Fruit fly (Drosophila melanogaster) whole organism, embryonic: ENCODE results near the gene CG17105.

Experiments
- CG10209 ChIP-seq: fragments of 200-800 bp; sonication (Bioruptor generic); optimal IDR thresholded peaks from 3 replicates; lab custom pipeline; 2017; ENCODE audit warnings: missing biosample characterization, mild to moderate bottlenecking, missing genetic modification characterization, missing genetic modification reagents
- CG11398 ChIP-seq: fragments of 200-800 bp; sonication (Bioruptor generic); optimal IDR thresholded peaks from 2 replicates; lab custom pipeline; 2016; ENCODE audit warnings: missing biosample characterization, missing genetic modification characterization
- CG11695 ChIP-seq: fragments of 200-800 bp; sonication (Bioruptor generic); IDR thresholded peaks from 3 replicates; pipeline ENCODE4 v1.3.6; 2022; ENCODE audit warnings: missing biosample characterization, missing genetic modification characterization
- CG12155 ChIP-seq: fragments of 200-800 bp; sonication (Bioruptor generic); optimal IDR thresholded peaks from 3 replicates; lab custom pipeline; 2016; ENCODE audit warnings: missing biosample characterization, missing genetic modification characterization
- CG12236 ChIP-seq: fragments of 200-800 bp; sonication (Bioruptor generic); optimal IDR thresholded peaks from 2 replicates; lab custom pipeline; 2016; ENCODE audit warnings: missing biosample characterization, missing genetic modification characterization
- CG14050 ChIP-seq: fragments of 200-800 bp; sonication (Bioruptor generic); IDR thresholded peaks from 3 replicates; pipeline ENCODE4 v1.3.6; 2022; ENCODE audit warnings: missing biosample characterization, missing genetic modification characterization
- CG14965 ChIP-seq: fragments of 200-800 bp; sonication (Bioruptor generic); optimal IDR thresholded peaks from 2 replicates; lab custom pipeline; 2016; ENCODE audit warnings: missing biosample characterization, missing genetic modification characterization, borderline replicate concordance
- CG1529 ChIP-seq: fragments of 200-800 bp; sonication (Bioruptor generic); optimal IDR thresholded peaks from 3 replicates; lab custom pipeline; 2018; ENCODE audit warnings: missing biosample characterization, missing genetic modification characterization
- CG17612 ChIP-seq: fragments of 200-800 bp; sonication (Bioruptor generic); IDR thresholded peaks from 2 replicates; pipeline ENCODE4 v1.3.6; 2022; ENCODE audit warnings: missing biosample characterization, missing genetic modification characterization
- CG1832 ChIP-seq: fragments of 200-800 bp; sonication (Bioruptor generic); optimal IDR thresholded peaks from 2 replicates; lab custom pipeline; 2017; ENCODE audit warnings: missing biosample characterization, mild to moderate bottlenecking, missing genetic modification characterization, inconsistent platforms
- CG18599 ChIP-seq: fragments of 200-800 bp; sonication (Bioruptor generic); optimal IDR thresholded peaks from 3 replicates; lab custom pipeline; 2017; ENCODE audit warnings: missing biosample characterization, missing genetic modification characterization, mild to moderate bottlenecking, moderate library complexity, missing genetic modification reagents
- CG2875 ChIP-seq: fragments of 200-800 bp; sonication (Bioruptor generic); optimal IDR thresholded peaks from 2 replicates; lab custom pipeline; 2017; ENCODE audit warnings: missing biosample characterization, mild to moderate bottlenecking, missing genetic modification characterization, missing genetic modification reagents
- CG34376 ChIP-seq: fragments of 200-800 bp; sonication (Bioruptor generic); optimal IDR thresholded peaks from 2 replicates; lab custom pipeline; 2018; ENCODE audit warnings: missing biosample characterization, mild to moderate bottlenecking, missing genetic modification characterization
- CG4404 ChIP-seq: fragments of 200-800 bp; sonication (Bioruptor generic); IDR thresholded peaks from 2 replicates; pipeline ENCODE4 v1.3.6; 2022; ENCODE audit warnings: missing biosample characterization, missing genetic modification characterization
- CG4707 ChIP-seq: fragments of 200-800 bp; sonication (Bioruptor generic); optimal IDR thresholded peaks from 2 replicates; lab custom pipeline; 2018; ENCODE audit warnings: missing biosample characterization, mild to moderate bottlenecking, missing genetic modification characterization, moderate library complexity
- CG6272 ChIP-seq: fragments of 200-800 bp; sonication (Bioruptor generic); IDR thresholded peaks from 2 replicates; pipeline ENCODE4 v1.3.6; 2022; ENCODE audit warnings: missing biosample characterization, missing genetic modification characterization
- CG8089 ChIP-seq: fragments of 200-800 bp; sonication (Bioruptor generic); optimal IDR thresholded peaks from 3 replicates; lab custom pipeline; 2016; ENCODE audit warnings: missing biosample characterization, missing genetic modification characterization
- CG8944 ChIP-seq: fragments of 200-800 bp; sonication (Bioruptor generic); optimal IDR thresholded peaks from 3 replicates; lab custom pipeline; 2016; ENCODE audit warnings: missing biosample characterization, missing genetic modification characterization
- CHES-1-like ChIP-seq: fragments of 200-800 bp; sonication (Bioruptor generic); optimal IDR thresholded peaks from 2 replicates; lab custom pipeline; 2016; ENCODE audit warnings: missing biosample characterization, missing genetic modification characterization
- D19B ChIP-seq: fragments of 200-800 bp; sonication (Bioruptor generic); optimal IDR thresholded peaks from 2 replicates; lab custom pipeline; 2017; ENCODE audit warnings: missing biosample characterization, mild to moderate bottlenecking, missing genetic modification characterization
- Dll ChIP-seq: fragments of 200-800 bp; sonication (Bioruptor generic); IDR thresholded peaks from 4 replicates; pipeline ENCODE4 v1.3.6; 2022; ENCODE audit warnings: missing biosample characterization, missing genetic modification characterization; ENCODE audit not compliant: partially characterized antibody
- Doc2 ChIP-seq: fragments of 200-800 bp; sonication (Bioruptor generic); IDR thresholded peaks from 2 replicates; pipeline ENCODE4 v1.3.6; 2022; ENCODE audit warnings: missing biosample characterization, missing genetic modification characterization
- NC2β ChIP-seq: fragments of 200-800 bp; sonication (Bioruptor generic); optimal IDR thresholded peaks from 2 replicates; lab custom pipeline; 2016; ENCODE audit warnings: missing biosample characterization, missing genetic modification characterization
- NFAT ChIP-seq: fragments of 200-800 bp; sonication (Bioruptor generic); IDR thresholded peaks from 2 replicates; pipeline ENCODE4 v1.3.6; 2022; ENCODE audit warnings: missing biosample characterization, missing genetic modification characterization
- Neu2 ChIP-seq: fragments of 200-800 bp; sonication (Bioruptor generic); optimal IDR thresholded peaks from 3 replicates; lab custom pipeline; 2016; ENCODE audit warnings: missing biosample characterization, missing genetic modification characterization, borderline replicate concordance
- Spps ChIP-seq: fragments of 200-800 bp; sonication (Bioruptor generic); optimal IDR thresholded peaks from 2 replicates; lab custom pipeline; 2018; ENCODE audit warnings: missing biosample characterization, mild to moderate bottlenecking, missing genetic modification characterization
- TFAM ChIP-seq: fragments of 200-800 bp; sonication (Bioruptor generic); optimal IDR thresholded peaks from 2 replicates; lab custom pipeline; 2017; ENCODE audit warnings: missing biosample characterization, missing genetic modification characterization, inconsistent platforms
- aop ChIP-seq: fragments of 200-800 bp; sonication (Bioruptor generic); IDR thresholded peaks from 2 replicates; pipeline ENCODE4 v1.3.6; 2022; ENCODE audit warnings: missing biosample characterization, missing genetic modification characterization
- az2 ChIP-seq: fragments of 200-800 bp; sonication (Bioruptor generic); optimal IDR thresholded peaks from 3 replicates; lab custom pipeline; 2016; ENCODE audit warnings: missing biosample characterization, missing genetic modification characterization
- caup ChIP-seq: fragments of 200-800 bp; sonication (Bioruptor generic); optimal IDR thresholded peaks from 3 replicates; lab custom pipeline; 2017; ENCODE audit warnings: missing biosample characterization, mild to moderate bottlenecking, missing genetic modification characterization, moderate library complexity; ENCODE audit not compliant: severe bottlenecking
- danr ChIP-seq: fragments of 200-800 bp; sonication (Bioruptor generic); IDR thresholded peaks from 2 replicates; pipeline ENCODE4 v1.3.6; 2022; ENCODE audit warnings: missing biosample characterization, missing genetic modification characterization
- dati ChIP-seq: fragments of 200-800 bp; sonication (Bioruptor generic); IDR thresholded peaks from 2 replicates; pipeline ENCODE4 v1.3.6; 2022; ENCODE audit warnings: missing biosample characterization, missing genetic modification characterization
- dmrt11E ChIP-seq: fragments of 200-800 bp; sonication (Bioruptor generic); optimal IDR thresholded peaks from 3 replicates; lab custom pipeline; 2018; ENCODE audit warnings: missing biosample characterization, mild to moderate bottlenecking, missing genetic modification characterization, moderate library complexity
- emc ChIP-seq: fragments of 200-800 bp; sonication (Bioruptor generic); optimal IDR thresholded peaks from 2 replicates; lab custom pipeline; 2016; ENCODE audit warnings: missing biosample characterization, missing genetic modification characterization
- gro ChIP-seq: fragments of 200-800 bp; sonication (Bioruptor generic); optimal IDR thresholded peaks from 2 replicates; lab custom pipeline; 2016; ENCODE audit warnings: missing biosample characterization, missing genetic modification characterization
- hth ChIP-seq: fragments of >200 bp; optimal IDR thresholded peaks from 2 replicates; lab custom pipeline; 2017; ENCODE audit warnings: inconsistent platforms
- p53 ChIP-seq: fragments of 200-800 bp; sonication (Bioruptor generic); optimal IDR thresholded peaks from 2 replicates; lab custom pipeline; 2016; ENCODE audit warnings: missing biosample characterization, missing genetic modification characterization
- pan ChIP-seq, 4 experiments: fragments of >200 bp in 3 of 4; fragments of 200-800 bp in 1 of 4; sonication (Bioruptor generic) in 1 of 4; optimal IDR thresholded peaks in 3 of 4; IDR thresholded peaks in 1 of 4; 2 replicates each; pipeline versions ENCODE4 v1.3.6 to Lab custom; 2017 to 2022; ENCODE audit warnings: missing biosample characterization in 2 of 4, missing genetic modification characterization in 2 of 4, mixed read lengths in 1 of 4
- phol ChIP-seq: fragments of 200-800 bp; sonication (Bioruptor generic); optimal IDR thresholded peaks from 3 replicates; lab custom pipeline; 2018; ENCODE audit warnings: missing biosample characterization, mild to moderate bottlenecking, missing genetic modification characterization, moderate library complexity
- row ChIP-seq: fragments of 200-800 bp; sonication (Bioruptor generic); IDR thresholded peaks from 3 replicates; pipeline ENCODE4 v1.3.6; 2022; ENCODE audit warnings: missing biosample characterization, missing genetic modification characterization
- run ChIP-seq: fragments of 200-800 bp; sonication (Bioruptor generic); optimal IDR thresholded peaks from 3 replicates; lab custom pipeline; 2018; ENCODE audit warnings: missing biosample characterization, mild to moderate bottlenecking, missing genetic modification characterization
- shn ChIP-seq: fragments of 200-800 bp; sonication (Bioruptor generic); optimal IDR thresholded peaks from 3 replicates; lab custom pipeline; 2016; ENCODE audit warnings: missing biosample characterization, missing genetic modification characterization
- sisA ChIP-seq: fragments of 200-800 bp; sonication (Bioruptor generic); IDR thresholded peaks from 2 replicates; pipeline ENCODE4 v1.3.6; 2022; ENCODE audit warnings: missing biosample characterization, missing genetic modification characterization
- sr ChIP-seq: fragments of 200-800 bp; sonication (Bioruptor generic); IDR thresholded peaks from 3 replicates; pipeline ENCODE4 v1.3.6; 2022; ENCODE audit warnings: missing biosample characterization, missing genetic modification characterization
- unc-4 ChIP-seq: fragments of 200-800 bp; sonication (Bioruptor generic); IDR thresholded peaks from 2 replicates; pipeline ENCODE4 v1.3.6; 2022; ENCODE audit warnings: missing biosample characterization, missing genetic modification characterization; ENCODE audit not compliant: partially characterized antibody
- vfl ChIP-seq: fragments of 200-800 bp; sonication (Bioruptor generic); optimal IDR thresholded peaks from 2 replicates; lab custom pipeline; 2016; ENCODE audit warnings: missing biosample characterization, missing genetic modification characterization
- vnd ChIP-seq: fragments of 200-800 bp; sonication (Bioruptor generic); IDR thresholded peaks from 3 replicates; pipeline ENCODE4 v1.3.6; 2022; ENCODE audit warnings: missing biosample characterization, missing genetic modification characterization; ENCODE audit not compliant: partially characterized antibody

Gene CG17105

DNA sequence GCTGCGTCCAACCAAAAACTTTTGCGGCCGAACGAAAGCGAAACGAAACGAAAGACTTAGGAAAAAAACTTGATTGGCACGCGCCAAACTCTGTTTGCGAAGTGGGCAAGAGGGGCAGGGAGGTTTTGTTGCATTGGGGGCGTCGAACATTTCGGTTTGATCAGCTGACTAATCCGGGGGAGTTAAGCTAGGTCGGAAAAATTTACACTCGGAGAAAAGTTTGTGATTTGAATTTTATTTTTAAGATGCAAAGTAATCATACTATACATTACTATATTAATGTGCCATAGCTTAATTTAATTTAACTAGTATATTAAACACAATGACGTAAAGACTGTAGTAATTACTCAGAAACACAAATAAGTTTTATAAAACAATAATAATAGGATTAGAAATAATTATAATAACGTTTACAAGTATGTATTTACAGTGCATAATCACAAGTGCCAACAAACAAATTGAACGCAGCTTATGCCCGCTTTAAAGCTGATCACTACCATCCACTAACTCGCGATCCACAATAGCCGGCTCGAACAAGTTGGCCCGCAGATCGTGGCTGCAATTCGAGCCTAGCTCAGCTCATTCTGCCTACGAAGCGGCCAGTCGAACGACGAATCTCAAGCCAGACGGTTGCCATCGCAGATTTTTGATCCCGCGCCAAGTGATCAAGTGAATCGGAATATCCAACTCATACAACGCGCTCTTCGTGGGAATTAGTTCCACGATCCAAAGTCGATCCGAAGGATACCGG lies 19.2 kb upstream of the CG17105 start, which contains the start of gene CG31871 (continued):
- TF ChIP-seq row (GFP tag; lab: Robert Waterston, UW) (peak; percentile 75), sisA (GFP tag; lab: Robert Waterston, UW) (peak; percentile 55), vfl (GFP tag; lab: Kevin White, UChicago) (no peak), p53 (GFP tag; lab: Kevin White, UChicago) (no peak), az2 (GFP tag; lab: Kevin White, UChicago) (peak; percentile 64), unc-4 (GFP tag; lab: Robert Waterston, UW) (no peak), CG12236 (GFP tag; lab: Kevin White, UChicago) (no peak), CG17612 (GFP tag; lab: Robert Waterston, UW) (no peak), gro (GFP tag; lab: Kevin White, UChicago) (no peak), CG12155 (GFP tag; lab: Kevin White, UChicago) (peak; percentile 19), hth (lab: Kevin White, UChicago) (no peak), Neu2 (GFP tag; lab: Kevin White, UChicago) (no peak), CG1832 (GFP tag; lab: Kevin White, UChicago) (no peak), CG1529 (peak; percentile 35)

DNA sequence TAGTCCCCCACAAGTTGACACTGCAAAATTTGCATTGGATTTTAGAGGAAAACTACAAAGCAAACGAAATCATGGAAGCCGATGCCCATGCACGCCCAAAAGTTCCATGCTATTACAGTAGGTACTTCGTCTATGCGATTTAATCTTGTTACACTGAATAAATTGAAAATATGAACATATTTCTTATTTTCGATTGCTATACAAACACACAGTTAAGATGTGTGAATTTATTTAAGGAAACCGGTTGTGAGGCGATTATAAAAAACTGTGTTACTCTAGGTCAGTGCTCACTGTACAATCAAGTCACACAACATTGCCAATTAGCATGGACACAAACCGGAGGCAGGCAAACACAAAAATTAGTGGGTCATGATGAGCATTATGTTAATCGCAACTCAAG lies 15.2 kb upstream of the CG17105 start:
- TF ChIP-seq sisA (GFP tag; lab: Robert Waterston, UW) (peak; percentile 85), phol (tag; lab: Kevin White, UChicago) (peak; percentile 71), CHES-1-like (GFP tag; lab: Kevin White, UChicago) (peak; percentile 58), CG18599 (GFP tag; lab: Kevin White, UChicago) (peak; percentile 65), danr (GFP tag; lab: Robert Waterston, UW) (peak; percentile 73), CG11398 (GFP tag; lab: Kevin White, UChicago) (peak; percentile 64), caup (peak; percentile 68), Dll (GFP tag; lab: Robert Waterston, UW) (no peak), Spps (tag; lab: Kevin White, UChicago) (no peak), Doc2 (GFP tag; lab: Robert Waterston, UW) (peak; percentile 52; the same call in 1 of the 2 replicates), CG10209 (GFP tag; lab: Kevin White, UChicago) (peak; percentile 74), shn (peak; percentile 50), CG4404 (peak; percentile 56), az2 (GFP tag; lab: Kevin White, UChicago) (peak; percentile 76), pan (optimal IDR thresholded peaks at IDR 0.05; lab: Kevin White, UChicago) (no peak), pan (GFP tag; optimal IDR thresholded peaks at IDR 0.05 in 1 of 2, IDR thresholded peaks at IDR 0.05 in 1 of 2) (peak in 1 of 2 experiments; percentile 93), CG8944 (GFP tag; lab: Kevin White, UChicago) (peak; percentile 80), aop (0 out of 2 replicates have a peak, but pooled peaks have one; percentile 7), CG11695 (GFP tag; lab: Robert Waterston, UW) (peak; percentile 86), emc (GFP tag; lab: Kevin White, UChicago) (peak; percentile 49), CG14965 (GFP tag; lab: Kevin White, UChicago) (peak; percentile 18), CG34376 (GFP tag; lab: Kevin White, UChicago) (no peak), NC2β (GFP tag; lab: Kevin White, UChicago) (peak; percentile 59), sr (GFP tag; lab: Robert Waterston, UW) (peak; percentile 66; the same call in 1 of the 3 replicates), CG14050 (peak; percentile 87), D19B (GFP tag; lab: Kevin White, UChicago) (peak; percentile 26), run (tag; lab: Kevin White, UChicago) (peak; percentile 55), TFAM (GFP tag; lab: Kevin White, UChicago) (no peak), CG4707 (no peak), dmrt11E (tag; lab: Kevin White, UChicago) (peak; percentile 50), vnd (GFP tag; lab: Robert Waterston, UW) (no peak), CG6272 (GFP tag; lab: Robert Waterston, UW) (peak; percentile 75), CG8089 (GFP tag; lab: Kevin White, UChicago) (peak; percentile 67), dati (GFP tag; lab: Robert Waterston, UW) (peak; percentile 6; the same call in 1 of the 2 replicates), CG2875 (GFP tag; lab: Kevin White, UChicago) (peak; percentile 49), NFAT (GFP tag; lab: Robert Waterston, UW) (peak; percentile 78), unc-4 (GFP tag; lab: Robert Waterston, UW) (no peak)
